Fruit fly (Drosophila melanogaster) whole organism, pupa: ENCODE results near the gene Mhcl.

Source experiments
- CG10348 ChIP-seq: fragments of 200-800 bp; sonication (Bioruptor generic); IDR thresholded peaks from 2 replicates; pipeline ENCODE4 v1.3.6; 2022; ENCODE audit warnings: missing biosample characterization, missing genetic modification characterization
- CG12605 ChIP-seq: fragments of 200-800 bp; sonication (Bioruptor generic); IDR thresholded peaks from 2 replicates; pipeline ENCODE4 v1.3.6; 2022; ENCODE audit warnings: missing biosample characterization, missing genetic modification characterization
- CG14655 ChIP-seq: fragments of 200-800 bp; sonication (Bioruptor generic); optimal IDR thresholded peaks from 3 replicates; lab custom pipeline; 2017; ENCODE audit warnings: mild to moderate bottlenecking, missing biosample characterization, missing genetic modification reagents, missing genetic modification characterization
- CG34367 ChIP-seq: fragments of 200-800 bp; sonication (Bioruptor generic); optimal IDR thresholded peaks from 2 replicates; lab custom pipeline; 2018; ENCODE audit warnings: missing biosample characterization, mild to moderate bottlenecking, missing genetic modification characterization
- CG9948 ChIP-seq: fragments of 200-800 bp; sonication (Bioruptor generic); optimal IDR thresholded peaks from 2 replicates; lab custom pipeline; 2018; ENCODE audit warnings: missing biosample characterization, mild to moderate bottlenecking, missing genetic modification characterization, moderate library complexity
- D1 ChIP-seq: fragments of 200-800 bp; sonication (Bioruptor generic); optimal IDR thresholded peaks from 2 replicates; lab custom pipeline; 2018; ENCODE audit warnings: missing biosample characterization, mild to moderate bottlenecking, missing genetic modification characterization, moderate library complexity
- Pif1B ChIP-seq: fragments of 200-800 bp; sonication (Bioruptor generic); optimal IDR thresholded peaks from 3 replicates; lab custom pipeline; 2016; ENCODE audit warnings: missing biosample characterization, missing genetic modification characterization
- rn ChIP-seq: fragments of 200-800 bp; sonication (Bioruptor generic); IDR thresholded peaks from 2 replicates; pipeline ENCODE4 v1.3.6; 2022; ENCODE audit warnings: missing biosample characterization, missing genetic modification characterization

DNA sequence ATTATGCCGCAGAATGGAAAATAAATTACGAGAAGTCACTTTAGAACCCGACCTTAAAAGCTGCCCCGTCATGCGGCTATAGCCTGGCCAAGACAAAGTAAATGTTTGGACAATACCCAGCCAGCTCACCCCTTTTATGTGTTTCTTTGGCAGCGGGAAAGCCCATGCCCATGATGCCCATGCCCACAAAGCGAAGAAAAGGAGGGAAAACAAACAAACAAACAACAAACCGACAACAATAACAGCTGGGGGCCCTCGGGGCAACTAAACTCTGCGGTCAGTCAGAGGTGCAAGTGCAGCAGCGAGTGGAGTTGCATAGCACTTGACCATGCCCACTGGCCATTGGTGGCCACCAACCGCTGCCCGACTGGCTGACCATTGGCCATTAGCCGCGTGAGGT, 37.1 kb upstream of the Mhcl start:
- TF ChIP-seq CG10348 = no peak
- TF ChIP-seq rn (GFP tag; lab: Robert Waterston, UW) = no peak
- TF ChIP-seq CG34367 (tag; lab: Kevin White, UChicago) = no peak
- no peak for TF ChIP-seq CG14655 (GFP tag; lab: Kevin White, UChicago)
- TF ChIP-seq CG12605 (GFP tag; lab: Robert Waterston, UW) = no peak
- TF ChIP-seq D1 (tag; lab: Kevin White, UChicago) = no peak
- TF ChIP-seq Pif1B = no peak
- TF ChIP-seq CG9948 (tag; lab: Kevin White, UChicago) = no peak
